Fruit fly (Drosophila melanogaster): ENCODE measurements around the gene COX8.

COX8 gene

DNA sequence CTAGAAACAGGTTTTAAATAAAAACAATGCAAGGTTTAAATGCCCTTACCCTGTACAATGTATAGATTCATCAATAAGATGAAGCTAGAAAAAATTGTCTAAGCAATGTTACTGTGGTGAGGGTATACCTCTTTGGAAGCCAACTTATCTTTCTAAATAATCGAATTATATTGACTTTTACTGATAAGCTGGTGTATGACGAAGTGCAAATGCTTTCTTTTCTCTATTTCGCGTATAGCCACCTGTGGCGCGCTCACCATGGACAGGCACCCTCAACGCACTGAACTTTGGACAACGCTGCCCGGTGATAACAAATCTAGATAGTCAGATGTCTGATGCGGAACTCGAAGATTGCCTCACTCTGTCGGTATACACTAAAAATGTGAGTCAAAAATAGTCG lies 37.3 kb downstream of the COX8 start (continued):
- no peak for TF ChIP-seq CG6808 (GFP tag; optimal IDR thresholded peaks at IDR 0.05)
- TF ChIP-seq CG3919 (GFP tag; optimal IDR thresholded peaks at IDR 0.05), result no peak
- TF ChIP-seq CG11902 (GFP tag; optimal IDR thresholded peaks at IDR 0.05), result no peak

DNA sequence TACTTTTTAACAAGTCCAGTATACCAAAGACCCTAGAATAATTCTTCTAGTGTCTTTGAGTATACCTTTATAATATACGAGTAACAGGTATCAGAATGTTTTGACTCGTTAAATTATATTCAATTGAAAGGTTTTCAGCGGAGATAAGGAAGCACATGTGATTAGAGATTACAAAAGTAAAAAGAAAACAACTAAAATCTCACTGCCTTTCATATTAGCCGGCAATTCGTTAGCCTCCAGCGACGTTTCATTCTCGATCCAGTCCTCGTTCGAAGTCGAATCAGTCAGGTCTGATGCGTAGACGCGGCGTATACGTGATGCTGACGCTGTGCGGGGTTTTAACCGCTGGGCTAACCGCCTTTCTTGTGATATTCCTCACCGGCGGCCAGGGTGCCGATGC lies 38.1 kb downstream of the COX8 start, which contains the start of gene Est-Q:
Gene Est-Q, plus strand, starts transcription at position 250 of the 400 bp plus-strand sequence.
- peak; percentile 24 for TF ChIP-seq vri (GFP tag; optimal IDR thresholded peaks at IDR 0.05)
- no peak for TF ChIP-seq CG3032 (tag; optimal IDR thresholded peaks at IDR 0.05)
- no peak for TF ChIP-seq acj6 (GFP tag; optimal IDR thresholded peaks at IDR 0.05)
- no peak for TF ChIP-seq fd59A (GFP tag; optimal IDR thresholded peaks at IDR 0.05)

DNA sequence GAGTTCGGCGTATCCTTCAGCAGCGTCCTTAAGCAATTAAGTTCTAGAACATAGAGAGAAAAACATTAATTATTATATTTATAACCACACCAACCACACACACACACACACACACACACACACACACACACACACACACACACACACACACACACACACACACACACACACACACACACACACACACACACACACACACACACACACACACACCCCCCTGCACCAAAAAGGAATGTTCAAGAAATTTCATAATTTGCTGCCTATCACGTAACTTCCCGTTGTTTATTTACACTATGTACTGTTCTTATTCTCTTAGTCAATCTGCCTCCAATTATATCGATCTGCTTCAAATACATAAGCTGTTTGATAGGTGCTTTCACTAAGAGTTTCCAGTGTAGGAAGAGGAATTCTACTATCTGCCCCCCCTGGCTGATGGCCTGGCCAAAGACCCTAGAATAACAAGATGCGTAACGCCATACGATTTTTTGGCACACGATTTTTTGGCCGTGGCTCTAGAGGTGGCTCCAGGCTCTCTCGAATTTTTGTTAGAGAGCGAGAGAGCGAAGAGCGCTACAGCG lies 40.7 kb downstream of the COX8 start:
- TF ChIP-seq vri (GFP tag; optimal IDR thresholded peaks at IDR 0.05), result peak; percentile 7

DNA sequence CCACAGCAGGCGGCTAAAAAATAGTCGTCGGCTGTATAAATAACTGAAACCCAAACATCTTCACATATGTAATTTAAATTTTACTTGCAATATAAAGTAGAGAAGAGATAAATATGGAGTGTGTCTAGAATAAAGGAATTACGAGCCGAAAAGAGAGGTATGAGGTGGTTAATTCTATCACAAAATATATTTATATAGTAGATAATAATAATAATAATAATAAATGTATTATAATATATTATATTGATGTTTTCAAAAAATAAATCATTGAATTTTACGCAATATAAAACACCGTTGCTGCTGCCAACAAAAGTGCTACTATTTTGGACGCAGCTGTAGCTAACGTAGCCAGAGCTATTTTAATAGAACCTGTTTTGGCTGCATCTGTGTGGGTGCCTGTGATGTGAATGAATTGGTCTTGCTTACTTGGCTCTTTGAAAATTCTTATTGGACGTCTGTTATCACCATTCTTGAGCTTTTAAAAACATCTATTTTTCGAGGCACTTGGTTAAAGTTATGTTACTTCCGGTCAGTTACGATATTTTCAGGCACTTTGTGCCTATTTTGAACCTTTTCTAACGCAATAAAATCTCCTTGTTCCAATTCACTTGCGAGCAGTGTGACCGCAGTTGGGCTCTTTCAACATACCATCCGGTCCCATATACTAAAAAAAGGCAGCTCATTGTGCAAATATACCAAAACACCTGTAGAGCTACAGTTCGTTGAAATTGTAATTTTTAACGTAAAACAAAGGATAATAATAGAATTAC lies 42.2 kb downstream of the COX8 start, which contains the start of gene Hr78:
Gene Hr78, minus strand, starts transcription at position 630 of the 770 bp plus-strand sequence.
- TF ChIP-seq lz (GFP tag; optimal IDR thresholded peaks at IDR 0.05) (peak; percentile 33), salr (GFP tag; optimal IDR thresholded peaks at IDR 0.05) (no peak), CG8119 (GFP tag; IDR thresholded peaks at IDR 0.05) (peak; percentile 91), CG8319 (GFP tag; optimal IDR thresholded peaks at IDR 0.05) (peak; percentile 44), ss (GFP tag; optimal IDR thresholded peaks at IDR 0.05) (peak in 1 of 2 experiments; percentile 84), Ets96B (tag; optimal IDR thresholded peaks at IDR 0.05) (peak; percentile 82), CG10669 (GFP tag; optimal IDR thresholded peaks at IDR 0.05) (peak; percentile 73), vri (GFP tag; optimal IDR thresholded peaks at IDR 0.05) (peak; percentile 59), Gug (GFP tag; IDR thresholded peaks at IDR 0.05) (peak; percentile 36; the same call in 1 of the 2 replicates), CG16779 (tag; optimal IDR thresholded peaks at IDR 0.05) (peak; percentile 84), pdm3 (GFP tag; optimal IDR thresholded peaks at IDR 0.05) (peak; percentile 29), OdsH (GFP tag; optimal IDR thresholded peaks at IDR 0.05) (peak; percentile 76), Eip75B (GFP tag; optimal IDR thresholded peaks at IDR 0.05) (peak; percentile 34), CG11294 (GFP tag; IDR thresholded peaks at IDR 0.05) (peak; percentile 53; the same call in 1 of the 2 replicates), Hr4 (GFP tag; optimal IDR thresholded peaks at IDR 0.05) (no peak), CG4318 (GFP tag; optimal IDR thresholded peaks at IDR 0.05) (peak; percentile 73), CG32006 (GFP tag; optimal IDR thresholded peaks at IDR 0.05) (peak; percentile 92), Lpt (GFP tag; optimal IDR thresholded peaks at IDR 0.05) (peak; percentile 60), Sox15 (GFP tag; optimal IDR thresholded peaks at IDR 0.05) (peak; percentile 27), CG3919 (GFP tag; optimal IDR thresholded peaks at IDR 0.05) (peak; percentile 81), CG7368 (GFP tag; optimal IDR thresholded peaks at IDR 0.05) (peak; percentile 57), CG10631 (GFP tag; optimal IDR thresholded peaks at IDR 0.05) (peak; percentile 83), CG6792 (GFP tag; optimal IDR thresholded peaks at IDR 0.05) (peak; percentile 76), net (GFP tag; optimal IDR thresholded peaks at IDR 0.05) (peak; percentile 72), dac (GFP tag; optimal IDR thresholded peaks at IDR 0.05) (no peak), spab (GFP tag; optimal IDR thresholded peaks at IDR 0.05) (peak; percentile 79), CG6163 (GFP tag; IDR thresholded peaks at IDR 0.05) (peak; percentile 72), CG6808 (GFP tag; optimal IDR thresholded peaks at IDR 0.05) (peak; percentile 80), acj6 (GFP tag; optimal IDR thresholded peaks at IDR 0.05) (peak; percentile 79), CG34406 (GFP tag; optimal IDR thresholded peaks at IDR 0.05) (peak; percentile 89), topi (GFP tag; optimal IDR thresholded peaks at IDR 0.05) (peak; percentile 45), achi (GFP tag; optimal IDR thresholded peaks at IDR 0.05) (peak; percentile 88), Met (GFP tag; optimal IDR thresholded peaks at IDR 0.05) (peak; percentile 59), Ets21C (GFP tag; optimal IDR thresholded peaks at IDR 0.05) (peak; percentile 5), CG31627 (GFP tag; optimal IDR thresholded peaks at IDR 0.05) (peak; percentile 2), Eip93F (GFP tag; optimal IDR thresholded peaks at IDR 0.05) (no peak), CG3032 (tag; optimal IDR thresholded peaks at IDR 0.05) (peak; percentile 80), CG9139 (GFP tag; optimal IDR thresholded peaks at IDR 0.05) (peak; percentile 57), dsx (GFP tag; optimal IDR thresholded peaks at IDR 0.05; ENCODE audit: poor library complexity, severe bottlenecking) (peak; percentile 80), fkh (GFP tag; optimal IDR thresholded peaks at IDR 0.05) (peak; percentile 28)
